Fruit fly (Drosophila melanogaster) whole organism: ENCODE measurements around the gene Syx7.

Experiments used
- CG8478 ChIP-seq: fragments of >200 bp; optimal IDR thresholded peaks from 2 replicates; lab custom pipeline; 2018; ENCODE audit warnings: inconsistent platforms
- Dll ChIP-seq: fragments of >200 bp; optimal IDR thresholded peaks from 2 replicates; lab custom pipeline; 2017
- EcR ChIP-seq, 2 experiments: fragments of >200 bp; optimal IDR thresholded peaks; 2 replicates each; lab custom pipeline; 2017; ENCODE audit warnings: missing biosample characterization in 2 of 2, missing genetic modification characterization in 2 of 2, missing genetic modification reagents in 2 of 2
- pan ChIP-seq: fragments of >200 bp; optimal IDR thresholded peaks from 2 replicates; lab custom pipeline; 2017
- psq ChIP-seq: fragments of >200 bp; optimal IDR thresholded peaks from 2 replicates; lab custom pipeline; 2017

DNA sequence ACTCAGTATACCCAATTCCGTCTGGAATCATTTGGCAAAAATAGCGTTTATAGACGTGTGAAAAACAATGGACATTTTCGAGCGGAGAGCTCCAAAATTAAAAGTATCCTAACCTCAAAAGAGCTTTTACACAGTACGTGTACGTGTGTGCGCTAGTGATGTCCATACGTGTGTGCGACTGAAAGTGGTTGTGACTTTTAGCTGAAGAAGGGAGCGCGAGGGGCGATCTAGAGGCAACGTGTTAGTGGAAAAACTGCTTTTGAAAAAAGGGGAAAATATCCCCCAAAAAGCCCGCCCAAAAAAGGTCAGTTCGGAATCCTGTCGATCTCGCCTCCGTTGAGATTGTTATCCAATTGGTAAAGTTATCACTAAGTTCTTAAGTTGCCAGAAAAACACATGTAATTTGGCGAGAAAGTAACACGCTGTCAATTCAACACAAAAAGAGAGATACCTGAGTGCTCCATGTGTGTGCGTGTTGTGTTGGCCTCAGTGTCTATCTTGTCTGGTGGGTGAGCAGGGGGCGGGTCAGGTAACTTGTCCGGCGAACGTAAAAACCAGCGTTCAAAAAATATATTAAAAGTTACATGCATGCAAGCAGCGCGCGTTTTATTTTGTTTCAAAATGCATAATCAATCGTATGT is 11.8 kb upstream of the Syx7 start:
- TF ChIP-seq CG8478 (lab: Kevin White, UChicago) (no peak), psq (lab: Kevin White, UChicago) (no peak), Dll (lab: Kevin White, UChicago) (no peak), pan (no peak), EcR (GFP tag; optimal IDR thresholded peaks at IDR 0.05; lab: Kevin White, UChicago) (no peak)
